Fruit fly (Drosophila melanogaster) whole organism, embryonic: ENCODE data around the gene pyd.
A peak's percentile ranks its signal among the peaks of the same experiment; 100 is the strongest.

Source experiments
- Atf3 ChIP-seq: fragments of 200-800 bp; sonication (Bioruptor generic); optimal IDR thresholded peaks from 3 replicates; lab custom pipeline; 2016; ENCODE audit warnings: missing biosample characterization, missing genetic modification characterization
- CG10321 ChIP-seq: fragments of 200-800 bp; sonication (Bioruptor generic); IDR thresholded peaks from 2 replicates; pipeline ENCODE4 v1.3.6; 2022; ENCODE audit warnings: missing biosample characterization, missing genetic modification characterization
- CG10462 ChIP-seq: fragments of 200-800 bp; sonication (Bioruptor generic); optimal IDR thresholded peaks from 2 replicates; lab custom pipeline; 2016; ENCODE audit warnings: missing biosample characterization, missing genetic modification characterization
- CG10979 ChIP-seq: fragments of 200-800 bp; sonication (Bioruptor generic); optimal IDR thresholded peaks from 2 replicates; lab custom pipeline; 2018; ENCODE audit warnings: missing biosample characterization, mild to moderate bottlenecking, missing genetic modification characterization, moderate library complexity
- CG11695 ChIP-seq: fragments of 200-800 bp; sonication (Bioruptor generic); IDR thresholded peaks from 3 replicates; pipeline ENCODE4 v1.3.6; 2022; ENCODE audit warnings: missing biosample characterization, missing genetic modification characterization
- CG13894 ChIP-seq: fragments of 200-800 bp; sonication (Bioruptor generic); optimal IDR thresholded peaks from 3 replicates; lab custom pipeline; 2018; ENCODE audit warnings: missing biosample characterization, mild to moderate bottlenecking, missing genetic modification characterization, moderate library complexity
- CG17361 ChIP-seq: fragments of 200-800 bp; sonication (Bioruptor generic); IDR thresholded peaks from 3 replicates; pipeline ENCODE4 v1.3.6; 2022; ENCODE audit warnings: missing biosample characterization, missing genetic modification characterization
- CG18599 ChIP-seq: fragments of 200-800 bp; sonication (Bioruptor generic); optimal IDR thresholded peaks from 3 replicates; lab custom pipeline; 2017; ENCODE audit warnings: missing biosample characterization, missing genetic modification characterization, mild to moderate bottlenecking, moderate library complexity, missing genetic modification reagents
- CG2129 ChIP-seq: fragments of 200-800 bp; sonication (Bioruptor generic); IDR thresholded peaks from 2 replicates; pipeline ENCODE4 v1.3.6; 2022; ENCODE audit warnings: missing biosample characterization, missing genetic modification characterization; ENCODE audit not compliant: partially characterized antibody
- CG2712 ChIP-seq: fragments of 200-800 bp; optimal IDR thresholded peaks from 3 replicates; lab custom pipeline; 2019; ENCODE audit warnings: missing biosample characterization, mild to moderate bottlenecking, missing genetic modification characterization, moderate library complexity
- CG30403 ChIP-seq: fragments of 200-800 bp; sonication (Bioruptor generic); optimal IDR thresholded peaks from 3 replicates; lab custom pipeline; 2016; ENCODE audit warnings: missing biosample characterization, missing genetic modification characterization
- CG33213 ChIP-seq: fragments of 200-800 bp; sonication (Bioruptor generic); optimal IDR thresholded peaks from 3 replicates; lab custom pipeline; 2016; ENCODE audit warnings: missing biosample characterization, missing genetic modification characterization
- CG33557 ChIP-seq: fragments of 200-800 bp; sonication (Bioruptor generic); optimal IDR thresholded peaks from 2 replicates; lab custom pipeline; 2019; ENCODE audit warnings: missing biosample characterization, mild to moderate bottlenecking, missing genetic modification characterization, moderate library complexity
- CG34422 ChIP-seq: fragments of 200-800 bp; sonication (Bioruptor generic); IDR thresholded peaks from 3 replicates; pipeline ENCODE4 v1.3.6; 2022; ENCODE audit warnings: missing biosample characterization, missing genetic modification characterization
- CG4282 ChIP-seq: fragments of 200-800 bp; sonication (Bioruptor generic); optimal IDR thresholded peaks from 2 replicates; lab custom pipeline; 2016; ENCODE audit warnings: missing biosample characterization, missing genetic modification characterization
- CG6654 ChIP-seq: fragments of 200-800 bp; sonication (Bioruptor generic); optimal IDR thresholded peaks from 2 replicates; lab custom pipeline; 2017; ENCODE audit warnings: missing biosample characterization, mild to moderate bottlenecking, missing genetic modification characterization
- CG6791 ChIP-seq: fragments of 200-800 bp; sonication (Bioruptor generic); IDR thresholded peaks from 3 replicates; pipeline ENCODE4 v1.3.6; 2022; ENCODE audit warnings: missing biosample characterization, missing genetic modification characterization; ENCODE audit not compliant: partially characterized antibody
- CG7357 ChIP-seq: fragments of 200-800 bp; sonication (Bioruptor generic); IDR thresholded peaks from 3 replicates; pipeline ENCODE4 v1.3.6; 2022; ENCODE audit warnings: missing biosample characterization, missing genetic modification characterization
- CG9437 ChIP-seq: fragments of 200-800 bp; sonication (Bioruptor generic); optimal IDR thresholded peaks from 2 replicates; lab custom pipeline; 2018; ENCODE audit warnings: missing biosample characterization, mild to moderate bottlenecking, missing genetic modification characterization
- CoRest ChIP-seq: fragments of 200-800 bp; sonication (Bioruptor generic); optimal IDR thresholded peaks from 3 replicates; lab custom pipeline; 2018; ENCODE audit warnings: missing biosample characterization, mild to moderate bottlenecking, missing genetic modification characterization, moderate library complexity
- Dll ChIP-seq: fragments of 200-800 bp; sonication (Bioruptor generic); IDR thresholded peaks from 4 replicates; pipeline ENCODE4 v1.3.6; 2022; ENCODE audit warnings: missing biosample characterization, missing genetic modification characterization; ENCODE audit not compliant: partially characterized antibody
- E2f2 ChIP-seq: fragments of 200-800 bp; sonication (Bioruptor generic); IDR thresholded peaks from 2 replicates; pipeline ENCODE4 v1.3.6; 2022; ENCODE audit warnings: missing biosample characterization, missing genetic modification characterization
- ERR ChIP-seq: fragments of 200-800 bp; sonication (Bioruptor generic); optimal IDR thresholded peaks from 2 replicates; lab custom pipeline; 2016; ENCODE audit warnings: missing biosample characterization, missing genetic modification characterization
- Mrtf ChIP-seq: fragments of 200-800 bp; sonication (Bioruptor generic); IDR thresholded peaks from 3 replicates; pipeline ENCODE4 v1.3.6; 2022; ENCODE audit warnings: missing biosample characterization, missing genetic modification characterization
- Scr ChIP-seq: fragments of 200-800 bp; sonication (Bioruptor generic); IDR thresholded peaks from 2 replicates; pipeline ENCODE4 v1.3.6; 2022; ENCODE audit warnings: missing biosample characterization, missing genetic modification characterization; ENCODE audit not compliant: partially characterized antibody
- Sin3A ChIP-seq: fragments of >200 bp; optimal IDR thresholded peaks from 2 replicates; lab custom pipeline; 2018
- Stat92E ChIP-seq, 3 experiments: fragments of >200 bp in 2 of 3; fragments of 200-800 bp in 1 of 3; sonication (Bioruptor generic) in 1 of 3; optimal IDR thresholded peaks; 2 replicates each; lab custom pipeline; 2017 to 2019; ENCODE audit warnings: missing biosample characterization in 3 of 3, missing genetic modification characterization in 3 of 3, mild to moderate bottlenecking in 1 of 3, moderate library complexity in 1 of 3
- Trl ChIP-seq, 3 experiments: fragments of >200 bp in 2 of 3; fragments of 200-800 bp in 1 of 3; sonication (Bioruptor generic) in 1 of 3; optimal IDR thresholded peaks; 2 replicates in 1 of 3; 3 replicates in 2 of 3; lab custom pipeline; 2016 to 2017; ENCODE audit warnings: missing biosample characterization in 1 of 3, missing genetic modification characterization in 1 of 3
- Xbp1 ChIP-seq: fragments of 200-800 bp; sonication (Bioruptor generic); optimal IDR thresholded peaks from 3 replicates; lab custom pipeline; 2016; ENCODE audit warnings: missing biosample characterization, mild to moderate bottlenecking, missing genetic modification characterization
- ci ChIP-seq: fragments of 200-800 bp; sonication (Bioruptor generic); IDR thresholded peaks from 3 replicates; pipeline ENCODE4 v1.3.6; 2022; ENCODE audit warnings: missing biosample characterization, missing genetic modification characterization
- dmrt11E ChIP-seq: fragments of 200-800 bp; sonication (Bioruptor generic); optimal IDR thresholded peaks from 3 replicates; lab custom pipeline; 2018; ENCODE audit warnings: missing biosample characterization, mild to moderate bottlenecking, missing genetic modification characterization, moderate library complexity
- dpn ChIP-seq, 2 experiments: fragments of 200-800 bp; sonication (Bioruptor generic); optimal IDR thresholded peaks; 3 replicates each; lab custom pipeline; 2016; ENCODE audit warnings: missing biosample characterization in 2 of 2, missing genetic modification characterization in 2 of 2
- gem ChIP-seq: fragments of 200-800 bp; sonication (Bioruptor generic); optimal IDR thresholded peaks from 2 replicates; lab custom pipeline; 2019; ENCODE audit warnings: missing biosample characterization, mild to moderate bottlenecking, missing genetic modification characterization, moderate library complexity
- kay ChIP-seq: fragments of 200-800 bp; sonication (Bioruptor generic); optimal IDR thresholded peaks from 2 replicates; lab custom pipeline; 2016; ENCODE audit warnings: missing biosample characterization, missing genetic modification characterization
- nom ChIP-seq: fragments of 200-800 bp; sonication (Bioruptor generic); optimal IDR thresholded peaks from 2 replicates; lab custom pipeline; 2017; ENCODE audit warnings: missing biosample characterization, missing genetic modification characterization, mild to moderate bottlenecking, moderate library complexity, missing genetic modification reagents
- pho ChIP-seq: fragments of 200-800 bp; sonication (Bioruptor generic); optimal IDR thresholded peaks from 2 replicates; lab custom pipeline; 2016; ENCODE audit warnings: missing biosample characterization, missing genetic modification characterization
- sc ChIP-seq, 3 experiments: fragments of >200 bp in 2 of 3; fragments of 200-800 bp in 1 of 3; sonication (Bioruptor generic) in 1 of 3; optimal IDR thresholded peaks; 2 replicates in 2 of 3; 3 replicates in 1 of 3; lab custom pipeline; 2017; ENCODE audit warnings: mild to moderate bottlenecking in 1 of 3, missing biosample characterization in 1 of 3, missing genetic modification characterization in 1 of 3, missing genetic modification reagents in 1 of 3
- sna ChIP-seq: fragments of 200-800 bp; sonication (Bioruptor generic); IDR thresholded peaks from 2 replicates; pipeline ENCODE4 v1.3.6; 2022; ENCODE audit warnings: missing biosample characterization, missing genetic modification characterization; ENCODE audit not compliant: partially characterized antibody
- tin ChIP-seq: fragments of 200-800 bp; sonication (Bioruptor generic); optimal IDR thresholded peaks from 3 replicates; lab custom pipeline; 2016; ENCODE audit warnings: missing biosample characterization, missing genetic modification characterization
- vfl ChIP-seq: fragments of 200-800 bp; sonication (Bioruptor generic); optimal IDR thresholded peaks from 2 replicates; lab custom pipeline; 2016; ENCODE audit warnings: missing biosample characterization, missing genetic modification characterization

Gene pyd

dm6 chr3R:8801126-8801762, 130.5 kb downstream of the pyd start, which contains the start of the genes Pif1A, Pif1B and CCT7 (continued):
- TF ChIP-seq Mrtf (no peak), CG34422 (GFP tag; lab: Robert Waterston, UW) (peak; percentile 79; the same call in 2 of the 3 replicates), Dll (GFP tag; lab: Robert Waterston, UW) (peak; percentile 99), pho (peak; percentile 4), Trl (optimal IDR thresholded peaks at IDR 0.05; lab: Kevin White, UChicago) (no peak), Trl (GFP tag; optimal IDR thresholded peaks at IDR 0.05; lab: Kevin White, UChicago) (peak; percentile 17), sna (GFP tag; lab: Robert Waterston, UW) (peak; percentile 97), Atf3 (GFP tag; lab: Kevin White, UChicago) (peak; percentile 74), CG13894 (tag; lab: Kevin White, UChicago) (peak; percentile 29), Xbp1 (peak; percentile 8), dmrt11E (tag; lab: Kevin White, UChicago) (peak; percentile 8), sc (optimal IDR thresholded peaks at IDR 0.05; lab: Kevin White, UChicago) (no peak), sc (GFP tag; optimal IDR thresholded peaks at IDR 0.05; lab: Kevin White, UChicago) (no peak), CG33213 (GFP tag; lab: Kevin White, UChicago) (peak; percentile 13), CG9437 (GFP tag; lab: Kevin White, UChicago) (peak; percentile 28), kay (GFP tag; lab: Kevin White, UChicago) (peak; percentile 98), CG33557 (GFP tag; lab: Kevin White, UChicago) (no peak), CG6791 (peak; percentile 88), CG10979 (tag; lab: Kevin White, UChicago) (peak; percentile 17), CG10462 (GFP tag; lab: Kevin White, UChicago) (no peak), CG6654 (GFP tag; lab: Kevin White, UChicago) (no peak), dpn (GFP tag; optimal IDR thresholded peaks at IDR 0.05; lab: Kevin White, UChicago) (peak; percentile 25 to 45), CG10321 (GFP tag; lab: Robert Waterston, UW) (no peak), nom (peak; percentile 38), tin (GFP tag; lab: Kevin White, UChicago) (peak; percentile 4), CG18599 (GFP tag; lab: Kevin White, UChicago) (no peak), CG17361 (GFP tag; lab: Robert Waterston, UW) (peak; percentile 38; the same call in 1 of the 3 replicates), Stat92E (GFP tag; optimal IDR thresholded peaks at IDR 0.05; lab: Kevin White, UChicago) (peak in 1 of 3 experiments; percentile 66), Scr (peak; percentile 95), CG2129 (GFP tag; lab: Robert Waterston, UW) (peak; percentile 90), gem (tag; lab: Kevin White, UChicago) (peak; percentile 32), CG11695 (GFP tag; lab: Robert Waterston, UW) (no peak), CG7357 (peak; percentile 89), Sin3A (lab: Kevin White, UChicago) (peak; percentile 91), E2f2 (GFP tag; lab: Robert Waterston, UW) (peak; percentile 85), CG4282 (GFP tag; lab: Kevin White, UChicago) (no peak), ERR (GFP tag; lab: Kevin White, UChicago) (peak; percentile 18), CG30403 (peak; percentile 28), CG2712 (peak; percentile 29), vfl (GFP tag; lab: Kevin White, UChicago) (peak; percentile 17), ci (GFP tag; lab: Robert Waterston, UW) (no peak), CoRest (tag; lab: Kevin White, UChicago) (peak; percentile 45)
